Fruit fly (Drosophila melanogaster) ovary, adult (tissue): ENCODE measurements around the gene Srp68.

Source experiments
- CG17801 ChIP-seq: fragments of 200-800 bp; optimal IDR thresholded peaks from 2 replicates; lab custom pipeline; 2019; ENCODE audit warnings: missing biosample characterization, mild to moderate bottlenecking, missing genetic modification characterization, moderate library complexity; ENCODE audit not compliant: partially characterized antibody

The Srp68 gene

dm6 chr3L:9025680-9026079 is 50.8 kb downstream of the Srp68 start:
- TF ChIP-seq CG17801 (GFP tag; lab: Kevin White, UChicago): no peak

- no peak for TF ChIP-seq CG17801 (GFP tag; lab: Kevin White, UChicago)
Observed at dm6 chr3L:9026568-9026967, 51.7 kb downstream of the Srp68 start.
